Worm (Caenorhabditis elegans) whole organism, L1 larva: ENCODE measurements around the gene ZK1240.6.

Source experiments
- C34B4.2 ChIP-seq: sonication (generic microtip); optimal IDR thresholded peaks from 2 replicates; lab custom pipeline; 2017; ENCODE audit warnings: mild to moderate bottlenecking, missing genetic modification characterization, missing compliant biosample characterization
- F16B12.6 ChIP-seq: fragments of 150-350 bp; optimal IDR thresholded peaks from 2 replicates; lab custom pipeline; 2014; ENCODE audit warnings: missing biosample characterization, missing genetic modification characterization
- Y116A8C.19 ChIP-seq: sonication (generic microtip); optimal IDR thresholded peaks from 2 replicates; lab custom pipeline; 2016; ENCODE audit warnings: missing compliant biosample characterization, missing genetic modification characterization, borderline replicate concordance
- aha-1 ChIP-seq: fragments of 150-350 bp; optimal IDR thresholded peaks from 2 replicates; lab custom pipeline; 2014; ENCODE audit warnings: missing biosample characterization, missing genetic modification characterization
- alr-1 ChIP-seq: fragments of 200-800 bp; sonication (Bioruptor generic); optimal IDR thresholded peaks from 2 replicates; lab custom pipeline; 2018; ENCODE audit warnings: borderline replicate concordance, mild to moderate bottlenecking, missing genetic modification characterization, missing compliant biosample characterization
- aly-2 ChIP-seq: fragments of 150-350 bp; optimal IDR thresholded peaks from 2 replicates; lab custom pipeline; 2014; ENCODE audit warnings: missing biosample characterization, missing genetic modification characterization
- ceh-63 ChIP-seq: fragments of 200-800 bp; sonication (Bioruptor generic); optimal IDR thresholded peaks from 2 replicates; lab custom pipeline; 2018; ENCODE audit warnings: mild to moderate bottlenecking, missing genetic modification characterization, missing compliant biosample characterization
- ceh-82 ChIP-seq, 3 experiments: fragments of 150-350 bp in 1 of 3; sonication (generic microtip) in 2 of 3; optimal IDR thresholded peaks; 2 replicates each; lab custom pipeline; 2014 to 2017; ENCODE audit warnings: missing biosample characterization in 3 of 3, missing genetic modification characterization in 3 of 3
- ceh-90 ChIP-seq: sonication (generic microtip); optimal IDR thresholded peaks from 2 replicates; lab custom pipeline; 2016; ENCODE audit warnings: missing genetic modification characterization, missing compliant biosample characterization
- dsc-1 ChIP-seq: sonication (generic microtip); optimal IDR thresholded peaks from 2 replicates; lab custom pipeline; 2016; ENCODE audit warnings: mild to moderate bottlenecking, missing genetic modification characterization, missing compliant biosample characterization
- efl-1 ChIP-seq, 4 experiments: fragments of 150-350 bp; optimal IDR thresholded peaks in 3 of 4; peaks in 1 of 4; 1 replicate in 1 of 4; 2 replicates in 3 of 4; lab custom pipeline; 2014; ENCODE audit warnings: missing biosample characterization in 2 of 4, missing genetic modification characterization in 2 of 4, missing genetic modification reagents in 2 of 4
- egl-13 ChIP-seq: sonication (generic microtip); optimal IDR thresholded peaks from 2 replicates; lab custom pipeline; 2016; ENCODE audit warnings: missing genotype, missing genetic modification reagents, missing genetic modification characterization, missing compliant biosample characterization
- egl-27 ChIP-seq, 2 experiments: fragments of 150-350 bp in 1 of 2; sonication (generic microtip); optimal IDR thresholded peaks; 3 replicates each; lab custom pipeline; 2017 to 2018; ENCODE audit warnings: missing biosample characterization in 2 of 2, missing genetic modification characterization in 2 of 2, missing genetic modification reagents in 2 of 2
- ets-5 ChIP-seq: fragments of 200-800 bp; sonication (Bioruptor generic); IDR thresholded peaks from 2 replicates; pipeline ENCODE4 v1.3.6; 2022; ENCODE audit warnings: missing genetic modification characterization, missing compliant biosample characterization
- fkh-4 ChIP-seq: sonication (generic microtip); optimal IDR thresholded peaks from 2 replicates; lab custom pipeline; 2016; ENCODE audit warnings: missing compliant biosample characterization, missing genetic modification characterization, borderline replicate concordance
- hlh-4 ChIP-seq: sonication (generic microtip); optimal IDR thresholded peaks from 2 replicates; lab custom pipeline; 2016; ENCODE audit warnings: mild to moderate bottlenecking, missing genetic modification characterization, missing compliant biosample characterization
- hpl-2 ChIP-seq: fragments of 150-350 bp; optimal IDR thresholded peaks from 2 replicates; lab custom pipeline; 2014; ENCODE audit warnings: missing biosample characterization, missing genetic modification reagents, missing genetic modification characterization
- isw-1 ChIP-seq: fragments of 200-800 bp; sonication (Bioruptor generic); IDR thresholded peaks from 2 replicates; pipeline ENCODE4 v1.3.6; 2022; ENCODE audit warnings: missing genetic modification characterization, missing compliant biosample characterization
- jun-1 ChIP-seq: fragments of 150-350 bp; optimal IDR thresholded peaks from 2 replicates; lab custom pipeline; 2014; ENCODE audit warnings: missing biosample characterization, missing genetic modification reagents, missing genetic modification characterization
- lin-13 ChIP-seq: fragments of 150-350 bp; optimal IDR thresholded peaks from 2 replicates; lab custom pipeline; 2014; ENCODE audit warnings: missing biosample characterization, missing genetic modification reagents, missing genetic modification characterization
- lin-14 ChIP-seq: fragments of 200-800 bp; sonication (Bioruptor generic); optimal IDR thresholded peaks from 2 replicates; lab custom pipeline; 2018; ENCODE audit warnings: mild to moderate bottlenecking, missing genetic modification characterization, moderate library complexity, missing compliant biosample characterization
- lin-35 ChIP-seq, 2 experiments: fragments of 150-350 bp; optimal IDR thresholded peaks; 2 replicates each; lab custom pipeline; 2014; ENCODE audit warnings: missing biosample characterization in 2 of 2, missing genetic modification characterization in 2 of 2, missing genetic modification reagents in 2 of 2
- lir-3 ChIP-seq: sonication (generic microtip); optimal IDR thresholded peaks from 2 replicates; lab custom pipeline; 2016; ENCODE audit warnings: mild to moderate bottlenecking, missing genetic modification characterization, moderate library complexity, missing compliant biosample characterization; ENCODE audit not compliant: poor library complexity
- lsy-2 ChIP-seq, 2 experiments: fragments of 150-350 bp; optimal IDR thresholded peaks; 2 replicates each; lab custom pipeline; 2014; ENCODE audit warnings: missing biosample characterization in 2 of 2, missing genetic modification characterization in 2 of 2
- mab-9 ChIP-seq: fragments of 200-800 bp; sonication (Bioruptor generic); IDR thresholded peaks from 2 replicates; pipeline ENCODE4 v1.3.6; 2022; ENCODE audit warnings: missing genetic modification reagents, missing genetic modification characterization, missing compliant biosample characterization
- mdl-1 ChIP-seq, 2 experiments: fragments of 150-350 bp; optimal IDR thresholded peaks; 2 replicates each; lab custom pipeline; 2014 to 2017; ENCODE audit warnings: missing biosample characterization in 2 of 2, missing genetic modification characterization in 2 of 2, inconsistent platforms in 1 of 2
- mef-2 ChIP-seq: fragments of 150-350 bp; optimal IDR thresholded peaks from 2 replicates; lab custom pipeline; 2014; ENCODE audit warnings: missing biosample characterization, missing genetic modification characterization
- nhr-19 ChIP-seq: fragments of 200-800 bp; sonication (Bioruptor generic); conservative IDR thresholded peaks from 2 replicates; pipeline ENCODE4 v1.3.6; 2022; ENCODE audit warnings: missing genetic modification characterization, missing compliant biosample characterization
- nhr-20 ChIP-seq: sonication (generic microtip); optimal IDR thresholded peaks from 2 replicates; lab custom pipeline; 2016; ENCODE audit warnings: mild to moderate bottlenecking, missing genetic modification characterization, missing compliant biosample characterization
- nhr-28 ChIP-seq: fragments of 150-350 bp; optimal IDR thresholded peaks from 2 replicates; lab custom pipeline; 2014; ENCODE audit warnings: missing biosample characterization, missing genetic modification characterization
- nhr-47 ChIP-seq: sonication (generic microtip); optimal IDR thresholded peaks from 2 replicates; lab custom pipeline; 2016; ENCODE audit warnings: mild to moderate bottlenecking, missing genetic modification characterization, moderate library complexity, missing compliant biosample characterization
- nhr-85 ChIP-seq: sonication (generic microtip); peaks from one replicate; lab custom pipeline; 2016; ENCODE audit warnings: missing genetic modification characterization, inconsistent platforms, missing compliant biosample characterization
- pax-3 ChIP-seq: fragments of 200-800 bp; sonication (Bioruptor generic); optimal IDR thresholded peaks from 2 replicates; lab custom pipeline; 2018; ENCODE audit warnings: mild to moderate bottlenecking, missing genetic modification characterization, moderate library complexity, missing compliant biosample characterization
- pqm-1 ChIP-seq: sonication (generic microtip); optimal IDR thresholded peaks from 3 replicates; lab custom pipeline; 2017; ENCODE audit warnings: missing biosample characterization, missing genetic modification characterization
- skn-1 ChIP-seq: fragments of 150-350 bp; optimal IDR thresholded peaks from 2 replicates; lab custom pipeline; 2014; ENCODE audit warnings: missing biosample characterization, missing genetic modification characterization
- snpc-4 ChIP-seq: fragments of 150-350 bp; optimal IDR thresholded peaks from 2 replicates; lab custom pipeline; 2014; ENCODE audit warnings: missing biosample characterization, missing genetic modification characterization
- snu-23 ChIP-seq: sonication (generic microtip); optimal IDR thresholded peaks from 2 replicates; lab custom pipeline; 2016; ENCODE audit warnings: missing genetic modification characterization, missing compliant biosample characterization
- sox-4 ChIP-seq: sonication (generic microtip); optimal IDR thresholded peaks from 2 replicates; lab custom pipeline; 2016; ENCODE audit warnings: missing genetic modification characterization, missing compliant biosample characterization
- sptf-1 ChIP-seq: fragments of 150-350 bp; optimal IDR thresholded peaks from 2 replicates; lab custom pipeline; 2014; ENCODE audit warnings: missing biosample characterization, missing genetic modification characterization
- unc-30 ChIP-seq: sonication (generic microtip); optimal IDR thresholded peaks from 2 replicates; lab custom pipeline; 2017; ENCODE audit warnings: missing biosample characterization, missing genetic modification characterization
- unc-62 ChIP-seq: fragments of 150-350 bp; optimal IDR thresholded peaks from 2 replicates; lab custom pipeline; 2014; ENCODE audit warnings: missing biosample characterization, missing genetic modification reagents, missing genetic modification characterization
- unc-86 ChIP-seq: sonication (generic microtip); optimal IDR thresholded peaks from 2 replicates; lab custom pipeline; 2016; ENCODE audit warnings: missing genetic modification characterization, missing compliant biosample characterization
- unc-98 ChIP-seq: fragments of 200-800 bp; sonication (Bioruptor generic); IDR thresholded peaks from 2 replicates; pipeline ENCODE4 v1.3.6; 2022; ENCODE audit warnings: missing genetic modification characterization, missing compliant biosample characterization
- xbp-1 ChIP-seq: sonication (generic microtip); optimal IDR thresholded peaks from 2 replicates; lab custom pipeline; 2016; ENCODE audit warnings: missing genetic modification characterization, missing compliant biosample characterization
- zip-4 ChIP-seq: fragments of 200-800 bp; sonication (Bioruptor generic); optimal IDR thresholded peaks from 2 replicates; lab custom pipeline; 2018; ENCODE audit warnings: mild to moderate bottlenecking, missing genetic modification characterization, moderate library complexity, missing compliant biosample characterization
- ztf-11 ChIP-seq, 2 experiments: sonication (generic microtip); optimal IDR thresholded peaks; 2 replicates each; lab custom pipeline; 2016 to 2017; ENCODE audit warnings: missing genetic modification characterization in 2 of 2, missing biosample characterization in 1 of 2, missing compliant biosample characterization in 1 of 2
- ztf-4 ChIP-seq: fragments of 150-350 bp; optimal IDR thresholded peaks from 2 replicates; lab custom pipeline; 2014; ENCODE audit warnings: missing biosample characterization, missing genetic modification characterization

ZK1240.6 gene

DNA sequence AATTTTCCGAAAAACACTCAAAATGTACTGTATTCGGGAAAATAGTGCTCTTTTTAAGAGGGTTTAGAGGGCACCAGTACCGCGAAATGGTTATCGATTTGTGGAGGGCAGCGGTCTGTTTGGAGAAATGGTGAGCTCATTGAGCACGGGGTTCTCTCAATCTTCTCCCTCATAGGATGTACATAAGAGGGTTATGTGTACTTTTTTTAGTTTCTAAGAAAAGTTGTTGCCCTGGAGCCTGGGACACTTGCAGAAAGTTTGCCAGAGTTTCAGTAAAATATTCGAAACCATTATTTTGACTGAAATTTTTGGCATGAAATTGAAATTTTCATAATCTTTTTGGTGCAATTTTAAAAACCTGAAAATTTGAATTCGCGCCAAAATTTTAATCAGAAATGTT is 29.8 kb upstream of the ZK1240.6 start, which contains the start of gene F43C11.10:
Gene F43C11.10, minus strand, starts transcription at position 101 of the 400 bp plus-strand sequence.
- no peak for TF ChIP-seq ztf-4
- no peak for TF ChIP-seq unc-30 (tag; lab: Kevin White, UChicago)
- TF ChIP-seq F16B12.6 (tag; lab: Kevin White, UChicago): no peak
- no peak for TF ChIP-seq ceh-82 (tag; optimal IDR thresholded peaks at IDR 0.05; lab: Kevin White, UChicago)
- TF ChIP-seq dsc-1: no peak
- TF ChIP-seq nhr-47: no peak
- no peak for TF ChIP-seq sptf-1 (tag; lab: Kevin White, UChicago)
- TF ChIP-seq skn-1 (tag; lab: Kevin White, UChicago): no peak
- TF ChIP-seq unc-62 (GFP tag; lab: Kevin White, UChicago): no peak
- no peak for TF ChIP-seq pax-3 (tag; lab: Kevin White, UChicago)
- no peak for TF ChIP-seq ztf-11 (tag; optimal IDR thresholded peaks at IDR 0.05; lab: Kevin White, UChicago)
- no peak for TF ChIP-seq egl-13 (tag; lab: Kevin White, UChicago)
- no peak for TF ChIP-seq lsy-2 (tag; optimal IDR thresholded peaks at IDR 0.05; lab: Kevin White, UChicago)

DNA sequence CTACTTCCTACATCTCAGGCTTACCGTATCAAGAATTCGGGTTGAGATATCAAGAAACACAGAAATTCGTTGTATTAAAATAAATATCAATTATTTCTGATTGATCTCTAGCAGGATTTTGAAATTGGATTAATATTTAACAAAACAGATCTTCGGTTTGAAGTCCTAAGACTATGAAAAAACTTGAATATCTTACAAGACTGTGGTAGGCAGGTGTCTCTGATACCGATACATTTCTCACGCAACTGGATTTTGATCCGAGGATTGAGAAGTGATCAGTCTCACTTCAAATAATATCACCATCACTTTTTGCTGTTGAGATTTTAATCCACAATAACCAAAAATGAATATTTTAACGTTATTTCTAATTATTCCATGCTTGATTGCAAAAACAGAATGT is 24.0 kb upstream of the ZK1240.6 start, which contains the start of gene F43C11.4:
Gene F43C11.4, plus strand, starts transcription at position 301 of the 400 bp plus-strand sequence.
- TF ChIP-seq F16B12.6 (tag; lab: Kevin White, UChicago): no peak
- no peak for TF ChIP-seq ztf-4
- TF ChIP-seq fkh-4 (tag; lab: Kevin White, UChicago): no peak

DNA sequence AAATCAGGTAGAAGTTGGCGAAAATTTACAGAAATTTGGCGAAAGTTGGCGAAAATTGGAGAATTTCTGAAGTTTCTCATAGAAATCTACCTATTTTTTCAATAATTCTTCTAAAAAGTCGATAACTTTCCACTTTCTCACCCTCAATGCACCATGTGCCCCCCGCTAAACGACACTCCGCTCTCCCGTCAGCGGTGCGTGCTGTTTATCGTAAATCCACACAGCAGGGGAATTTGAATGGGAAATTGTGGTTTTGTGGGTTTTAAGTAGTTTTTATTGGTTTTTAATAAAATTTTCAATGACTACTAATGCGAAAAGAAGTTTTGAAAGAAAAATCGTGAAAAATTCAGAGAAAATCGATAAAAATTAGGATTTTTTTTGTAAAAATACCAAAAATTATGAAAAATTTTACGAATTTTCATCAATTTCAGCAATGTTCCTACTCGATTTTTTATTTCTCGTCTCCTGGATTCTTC is 19.3 kb upstream of the ZK1240.6 start, which contains the start of gene F43C11.6:
Gene F43C11.6, plus strand, starts transcription at position 426 of the 476 bp plus-strand sequence.
- TF ChIP-seq ets-5 (GFP tag; lab: Robert Waterston, UW): no peak
- TF ChIP-seq unc-30 (tag; lab: Kevin White, UChicago): no peak
- no peak for TF ChIP-seq C34B4.2 (tag; lab: Kevin White, UChicago)
- no peak for TF ChIP-seq zip-4 (GFP tag; lab: Kevin White, UChicago)
- peak; percentile 23 for TF ChIP-seq skn-1 (tag; lab: Kevin White, UChicago)
- TF ChIP-seq jun-1 (tag; lab: Kevin White, UChicago): no peak
- TF ChIP-seq sox-4 (tag; lab: Kevin White, UChicago): no peak
- TF ChIP-seq nhr-19 (GFP tag; lab: Robert Waterston, UW): no peak
- TF ChIP-seq isw-1 (GFP tag; lab: Robert Waterston, UW): no peak; the same call in 1 of the 2 replicates
- TF ChIP-seq mab-9 (GFP tag; lab: Robert Waterston, UW): no peak
- TF ChIP-seq ztf-4: no peak
- TF ChIP-seq nhr-28 (tag; lab: Kevin White, UChicago): no peak
- TF ChIP-seq snpc-4 (tag; lab: Kevin White, UChicago): no peak
- no peak for TF ChIP-seq nhr-85
- no peak for TF ChIP-seq lir-3
- TF ChIP-seq pqm-1 (tag; lab: Kevin White, UChicago): no peak
- peak; percentile 1 for TF ChIP-seq nhr-20 (tag; lab: Kevin White, UChicago)
- no peak for TF ChIP-seq dsc-1
- peak; percentile 55 to 63 for TF ChIP-seq efl-1 (optimal IDR thresholded peaks at IDR 0.05; lab: Kevin White, UChicago)
- peak; percentile 58 to 95 for TF ChIP-seq efl-1 (GFP tag; optimal IDR thresholded peaks at IDR 0.05 in 1 of 2; lab: Kevin White, UChicago)
- no peak for TF ChIP-seq aly-2 (tag; lab: Kevin White, UChicago)
- no peak for TF ChIP-seq alr-1 (tag; lab: Kevin White, UChicago)
- peak in 1 of 2 experiments; percentile 36 for TF ChIP-seq mdl-1 (tag; optimal IDR thresholded peaks at IDR 0.05; lab: Kevin White, UChicago)
- peak; percentile 8 for TF ChIP-seq xbp-1 (tag; lab: Kevin White, UChicago)
- TF ChIP-seq hpl-2 (GFP tag; lab: Kevin White, UChicago): no peak
- TF ChIP-seq ztf-11 (tag; optimal IDR thresholded peaks at IDR 0.05; lab: Kevin White, UChicago): no peak
- no peak for TF ChIP-seq unc-62 (GFP tag; lab: Kevin White, UChicago)
- no peak for TF ChIP-seq egl-27 (tag; optimal IDR thresholded peaks at IDR 0.05; lab: Kevin White, UChicago)
- no peak for TF ChIP-seq lin-14 (GFP tag; lab: Kevin White, UChicago)
- TF ChIP-seq aha-1 (tag; lab: Kevin White, UChicago): no peak
- no peak for TF ChIP-seq nhr-47
- TF ChIP-seq unc-86 (tag; lab: Kevin White, UChicago): no peak
- no peak for TF ChIP-seq snu-23 (GFP tag; lab: Kevin White, UChicago)
- no peak for TF ChIP-seq hlh-4
- peak; percentile 25 for TF ChIP-seq lin-13
- no peak for TF ChIP-seq mef-2
- no peak for TF ChIP-seq unc-98 (GFP tag; lab: Robert Waterston, UW)
- no peak for TF ChIP-seq ceh-63 (GFP tag; lab: Kevin White, UChicago)
- no peak for TF ChIP-seq Y116A8C.19
- no peak for TF ChIP-seq fkh-4 (tag; lab: Kevin White, UChicago)
- no peak for TF ChIP-seq ceh-90 (tag; lab: Kevin White, UChicago)
- peak; percentile 49 to 77 for TF ChIP-seq lin-35 (GFP tag; optimal IDR thresholded peaks at IDR 0.05; lab: Kevin White, UChicago)
